Fruit fly (Drosophila melanogaster): Measurements from ENCODE around the gene CG17819.

- no peak for TF ChIP-seq Myc (optimal IDR thresholded peaks at IDR 0.05)
- no peak for TF ChIP-seq Sin3A (optimal IDR thresholded peaks at IDR 0.05)
- TF ChIP-seq h (optimal IDR thresholded peaks at IDR 0.05) = no peak
- TF ChIP-seq psq (optimal IDR thresholded peaks at IDR 0.05) = no peak
Measured at dm6 chr3R:21921363-21922208, 36.2 kb upstream of the CG17819 start.
